Worm (Caenorhabditis elegans) whole organism, late embryonic: ENCODE results near the gene F16F9.1.

Source experiments
- C38D4.7 ChIP-seq: fragments of 200-800 bp; sonication (Bioruptor generic); optimal IDR thresholded peaks from 2 replicates; lab custom pipeline; 2018; ENCODE audit warnings: mild to moderate bottlenecking, missing genetic modification characterization, moderate library complexity, missing compliant biosample characterization
- F13H6.1 ChIP-seq: sonication (generic microtip); optimal IDR thresholded peaks from 2 replicates; lab custom pipeline; 2016; ENCODE audit warnings: missing genetic modification characterization, missing compliant biosample characterization
- K09A11.1 ChIP-seq: sonication (generic microtip); optimal IDR thresholded peaks from 2 replicates; lab custom pipeline; 2017; ENCODE audit warnings: antibody characterized with exemption, mild to moderate bottlenecking, missing genetic modification characterization, missing compliant biosample characterization; ENCODE audit not compliant: insufficient read depth
- Y22D7AL.16 ChIP-seq: sonication (generic microtip); optimal IDR thresholded peaks from 2 replicates; lab custom pipeline; 2016; ENCODE audit warnings: missing genetic modification characterization, missing compliant biosample characterization
- ceh-19 ChIP-seq: fragments of 200-800 bp; sonication (Bioruptor generic); optimal IDR thresholded peaks from 2 replicates; lab custom pipeline; 2018; ENCODE audit warnings: mild to moderate bottlenecking, missing genetic modification characterization, missing compliant biosample characterization
- ceh-45 ChIP-seq: fragments of 200-800 bp; sonication (Bioruptor generic); IDR thresholded peaks from 2 replicates; pipeline ENCODE4 v1.3.6; 2022; ENCODE audit warnings: missing genetic modification reagents, missing genetic modification characterization, missing compliant biosample characterization
- ceh-48 ChIP-seq: sonication (generic microtip); optimal IDR thresholded peaks from 2 replicates; lab custom pipeline; 2016; ENCODE audit warnings: missing genetic modification characterization, inconsistent platforms, missing compliant biosample characterization
- ceh-6 ChIP-seq: fragments of 200-800 bp; sonication (Bioruptor generic); optimal IDR thresholded peaks from 2 replicates; lab custom pipeline; 2018; ENCODE audit warnings: mild to moderate bottlenecking, missing genetic modification characterization, missing compliant biosample characterization
- dve-1 ChIP-seq: sonication (generic microtip); optimal IDR thresholded peaks from 2 replicates; lab custom pipeline; 2017; ENCODE audit warnings: antibody characterized with exemption, mild to moderate bottlenecking, missing genetic modification characterization, missing compliant biosample characterization
- elt-2 ChIP-seq: sonication (generic microtip); optimal IDR thresholded peaks from 2 replicates; lab custom pipeline; 2016; ENCODE audit warnings: missing genetic modification reagents, missing genetic modification characterization, missing compliant biosample characterization
- fax-1 ChIP-seq: sonication (generic microtip); optimal IDR thresholded peaks from 2 replicates; lab custom pipeline; 2016; ENCODE audit warnings: missing genotype, missing genetic modification characterization, missing compliant biosample characterization
- gmeb-2 ChIP-seq: sonication (generic microtip); optimal IDR thresholded peaks from 2 replicates; lab custom pipeline; 2016; ENCODE audit warnings: missing genetic modification characterization, inconsistent platforms, missing compliant biosample characterization
- hlh-6 ChIP-seq: sonication (generic microtip); optimal IDR thresholded peaks from 2 replicates; lab custom pipeline; 2016; ENCODE audit warnings: missing genotype, missing genetic modification characterization, missing compliant biosample characterization
- hlh-8 ChIP-seq: sonication (generic microtip); optimal IDR thresholded peaks from 2 replicates; lab custom pipeline; 2016; ENCODE audit warnings: missing genotype, missing genetic modification characterization, missing compliant biosample characterization
- lim-6 ChIP-seq: sonication (generic microtip); optimal IDR thresholded peaks from 2 replicates; lab custom pipeline; 2016; ENCODE audit warnings: missing genetic modification characterization, missing compliant biosample characterization
- nfya-1 ChIP-seq: sonication (generic microtip); optimal IDR thresholded peaks from 2 replicates; lab custom pipeline; 2017; ENCODE audit warnings: missing genetic modification characterization, mild to moderate bottlenecking, missing compliant biosample characterization, antibody characterized with exemption, moderate library complexity
- pha-2 ChIP-seq: sonication (generic microtip); optimal IDR thresholded peaks from 2 replicates; lab custom pipeline; 2017; ENCODE audit warnings: mild to moderate bottlenecking, missing genetic modification characterization, missing compliant biosample characterization
- ref-2 ChIP-seq: sonication (generic microtip); optimal IDR thresholded peaks from 2 replicates; lab custom pipeline; 2016; ENCODE audit warnings: missing genetic modification characterization, missing compliant biosample characterization
- rnt-1 ChIP-seq: sonication (generic microtip); optimal IDR thresholded peaks from 2 replicates; lab custom pipeline; 2016; ENCODE audit warnings: missing genetic modification characterization, missing compliant biosample characterization
- sdc-2 ChIP-seq: sonication (generic microtip); optimal IDR thresholded peaks from 2 replicates; lab custom pipeline; 2016; ENCODE audit warnings: missing genotype, missing genetic modification characterization, missing compliant biosample characterization
- syd-9 ChIP-seq: sonication (generic microtip); optimal IDR thresholded peaks from 2 replicates; lab custom pipeline; 2016; ENCODE audit warnings: mild to moderate bottlenecking, missing genetic modification characterization, moderate library complexity, missing compliant biosample characterization
- unc-55 ChIP-seq: sonication (generic microtip); optimal IDR thresholded peaks from 2 replicates; lab custom pipeline; 2017; ENCODE audit warnings: missing biosample characterization, missing genetic modification reagents, missing genetic modification characterization
- zip-5 ChIP-seq: sonication (generic microtip); optimal IDR thresholded peaks from 2 replicates; lab custom pipeline; 2016; ENCODE audit warnings: missing genetic modification characterization, missing compliant biosample characterization
- ztf-16 ChIP-seq: sonication (generic microtip); optimal IDR thresholded peaks from 2 replicates; lab custom pipeline; 2017; ENCODE audit warnings: missing genetic modification characterization, missing compliant biosample characterization

The F16F9.1 gene

ce11 chrX:8492750-8493149 lies 46.5 kb downstream of the F16F9.1 start:
- TF ChIP-seq hlh-8 (tag; lab: Kevin White, UChicago) (no peak), elt-2 (peak; percentile 55), Y22D7AL.16 (tag; lab: Kevin White, UChicago) (no peak), ref-2 (tag; lab: Kevin White, UChicago) (no peak), ceh-19 (GFP tag; lab: Kevin White, UChicago) (no peak)
- TF ChIP-seq, all 69 proteins: peak for 1

- TF ChIP-seq ref-2 (tag; lab: Kevin White, UChicago) (no peak), fax-1 (tag; lab: Kevin White, UChicago) (no peak), gmeb-2 (tag; lab: Kevin White, UChicago) (no peak), ceh-48 (tag; lab: Kevin White, UChicago) (no peak), pha-2 (tag; lab: Kevin White, UChicago) (no peak), rnt-1 (tag; lab: Kevin White, UChicago) (no peak), ceh-6 (GFP tag; lab: Kevin White, UChicago) (no peak), sdc-2 (tag; lab: Kevin White, UChicago) (no peak), syd-9 (no peak), ceh-19 (GFP tag; lab: Kevin White, UChicago) (no peak), zip-5 (tag; lab: Kevin White, UChicago) (no peak), F13H6.1 (tag; lab: Kevin White, UChicago) (no peak), nfya-1 (tag; lab: Kevin White, UChicago) (no peak)
- TF ChIP-seq, all 69 proteins: peak for 0
Observed at ce11 chrX:8495005-8495404, 48.8 kb downstream of the F16F9.1 start, which contains the start of gene T01B10.5. Gene T01B10.5, plus strand, starts transcription at chrX:8495305.

- TF ChIP-seq Y22D7AL.16 (tag; lab: Kevin White, UChicago) (no peak), ztf-16 (tag; lab: Kevin White, UChicago) (no peak), ref-2 (tag; lab: Kevin White, UChicago) (no peak), C38D4.7 (no peak), unc-55 (GFP tag; lab: Kevin White, UChicago) (no peak), ceh-45 (GFP tag; lab: Robert Waterston, UW) (no peak), dve-1 (tag; lab: Kevin White, UChicago) (no peak), hlh-6 (tag; lab: Kevin White, UChicago) (no peak), ceh-48 (tag; lab: Kevin White, UChicago) (no peak), syd-9 (no peak), lim-6 (tag; lab: Kevin White, UChicago) (no peak), K09A11.1 (no peak)
Observed at ce11 chrX:8499721-8500120, 53.5 kb downstream of the F16F9.1 start, which contains the start of gene grd-14. Gene grd-14, plus strand, starts transcription at chrX:8500021.
